Fruit fly (Drosophila melanogaster) ovary, adult (tissue): ENCODE results near the gene CG10841.

Experiments
- CG17801 ChIP-seq: fragments of 200-800 bp; optimal IDR thresholded peaks from 2 replicates; lab custom pipeline; 2019; ENCODE audit warnings: missing biosample characterization, mild to moderate bottlenecking, missing genetic modification characterization, moderate library complexity; ENCODE audit not compliant: partially characterized antibody

Gene CG10841

dm6 chr3R:13631642-13632041 is at the start of gene CG10841:
TSS of gene CG10841 (plus strand) at chr3R:13631942.
- TF ChIP-seq CG17801 (GFP tag; lab: Kevin White, UChicago), result no peak

DNA sequence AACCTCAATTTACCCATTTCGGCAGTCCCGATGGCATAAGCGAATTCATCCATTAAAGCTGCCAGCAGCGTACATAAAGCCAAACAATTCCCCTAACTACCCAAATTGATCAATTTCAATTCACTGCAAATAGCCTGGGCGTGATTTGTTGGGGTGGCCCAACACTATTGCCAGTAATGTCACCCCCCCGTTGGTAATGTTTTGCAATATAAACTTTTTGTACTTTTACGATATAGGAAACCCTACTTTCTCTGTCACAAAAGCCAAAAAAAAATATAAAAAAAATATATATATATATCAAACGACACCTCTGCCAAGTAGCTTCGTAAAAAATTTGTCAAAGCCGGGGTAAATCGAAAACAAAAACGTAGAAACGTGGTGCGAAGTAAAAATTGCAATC is 44.0 kb upstream of the CG10841 start, which contains the start of gene CG14370:
CG14370 (plus strand) TSS at position 301 of the 400 bp plus-strand sequence.
- TF ChIP-seq CG17801 (GFP tag; lab: Kevin White, UChicago), result no peak

- no peak for TF ChIP-seq CG17801 (GFP tag; lab: Kevin White, UChicago)
Observed at dm6 chr3R:13592557-13592956, 39.2 kb upstream of the CG10841 start, which contains the start of gene CG14369. TSS of gene CG14369 (minus strand) at chr3R:13592657.

dm6 chr3R:13596409-13596808 is 35.3 kb upstream of the CG10841 start:
- TF ChIP-seq CG17801 (GFP tag; lab: Kevin White, UChicago), result no peak

dm6 chr3R:13600539-13600938 is 31.2 kb upstream of the CG10841 start:
- TF ChIP-seq CG17801 (GFP tag; lab: Kevin White, UChicago), result no peak

DNA sequence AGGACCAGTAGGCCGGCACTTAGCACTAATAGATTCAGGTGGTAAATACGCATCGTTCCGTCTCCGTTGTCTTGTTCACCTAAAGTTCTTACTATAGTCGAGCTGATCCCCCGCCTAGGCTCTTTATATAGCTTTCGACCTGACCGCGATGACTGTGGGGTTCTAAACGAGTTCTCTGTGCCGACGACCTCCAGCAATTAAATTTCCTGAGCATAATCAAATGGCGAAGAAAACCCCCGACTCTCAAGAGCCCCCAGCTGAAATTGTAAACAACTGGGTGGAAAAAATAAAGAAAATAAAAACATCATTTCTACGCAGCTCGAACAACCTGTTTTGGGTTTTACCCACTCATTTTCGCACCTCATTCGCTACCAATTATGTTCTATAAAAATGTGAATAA is 22.6 kb upstream of the CG10841 start, which contains the start of gene CG9759:
CG9759 (minus strand) TSS at position 101 of the 400 bp plus-strand sequence.
- no peak for TF ChIP-seq CG17801 (GFP tag; lab: Kevin White, UChicago)

DNA sequence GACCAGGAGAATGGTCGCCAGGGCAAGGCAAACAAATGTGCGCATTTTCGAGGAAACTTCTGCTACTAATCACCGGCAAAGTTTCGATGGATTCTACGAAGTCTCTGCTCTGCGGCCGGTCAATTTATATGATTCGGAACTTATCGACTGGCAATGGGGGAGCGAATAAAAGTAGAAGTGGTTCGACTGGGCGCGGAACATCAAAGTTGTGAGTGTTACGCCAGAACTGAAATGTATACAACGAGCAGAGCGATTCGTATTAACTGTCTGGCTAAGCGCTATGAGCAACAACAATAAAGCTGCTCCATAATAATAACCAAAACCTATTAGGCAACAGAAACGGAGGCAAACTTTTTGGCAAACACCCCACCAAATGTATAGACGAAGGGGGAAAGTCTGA is 19.4 kb upstream of the CG10841 start, which contains the start of gene CG9757:
CG9757 (minus strand) TSS at position 101 of the 400 bp plus-strand sequence.
- no peak for TF ChIP-seq CG17801 (GFP tag; lab: Kevin White, UChicago)

- TF ChIP-seq CG17801 (GFP tag; lab: Kevin White, UChicago), result no peak
Observed at dm6 chr3R:13615007-13615406, 16.7 kb upstream of the CG10841 start.

- no peak for TF ChIP-seq CG17801 (GFP tag; lab: Kevin White, UChicago)
Observed at dm6 chr3R:13615617-13616016, 16.1 kb upstream of the CG10841 start, which contains the start of gene CG9269. TSS of gene CG9269 (plus strand) at chr3R:13615917.

DNA sequence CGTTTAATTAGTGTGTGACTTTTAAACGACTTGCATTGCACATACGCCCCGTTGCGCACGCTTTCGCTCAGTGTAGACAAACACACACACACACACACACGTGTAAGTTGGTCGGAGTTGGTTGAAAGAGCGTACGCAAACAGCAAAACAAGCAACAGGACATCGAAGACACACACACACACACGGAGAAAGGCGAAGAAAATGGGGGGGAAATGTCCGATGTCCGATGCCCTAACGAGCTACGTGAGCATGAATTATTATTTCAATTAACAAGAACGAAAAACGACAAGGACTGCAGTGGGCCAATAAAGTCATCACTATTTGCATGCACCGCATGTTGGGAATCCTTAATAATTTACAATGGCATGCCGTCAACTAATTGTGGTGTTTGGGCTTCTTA is 14.5 kb upstream of the CG10841 start:
- no peak for TF ChIP-seq CG17801 (GFP tag; lab: Kevin White, UChicago)

dm6 chr3R:13644778-13645660 is 13.3 kb downstream of the CG10841 start:
- TF ChIP-seq CG17801 (GFP tag; lab: Kevin White, UChicago), result peak; percentile 43

dm6 chr3R:13645874-13646370 is 14.2 kb downstream of the CG10841 start, which contains the start of gene sqd:
TSS of gene sqd (minus strand) at chr3R:13646304.
- peak; percentile 70 for TF ChIP-seq CG17801 (GFP tag; lab: Kevin White, UChicago)

DNA sequence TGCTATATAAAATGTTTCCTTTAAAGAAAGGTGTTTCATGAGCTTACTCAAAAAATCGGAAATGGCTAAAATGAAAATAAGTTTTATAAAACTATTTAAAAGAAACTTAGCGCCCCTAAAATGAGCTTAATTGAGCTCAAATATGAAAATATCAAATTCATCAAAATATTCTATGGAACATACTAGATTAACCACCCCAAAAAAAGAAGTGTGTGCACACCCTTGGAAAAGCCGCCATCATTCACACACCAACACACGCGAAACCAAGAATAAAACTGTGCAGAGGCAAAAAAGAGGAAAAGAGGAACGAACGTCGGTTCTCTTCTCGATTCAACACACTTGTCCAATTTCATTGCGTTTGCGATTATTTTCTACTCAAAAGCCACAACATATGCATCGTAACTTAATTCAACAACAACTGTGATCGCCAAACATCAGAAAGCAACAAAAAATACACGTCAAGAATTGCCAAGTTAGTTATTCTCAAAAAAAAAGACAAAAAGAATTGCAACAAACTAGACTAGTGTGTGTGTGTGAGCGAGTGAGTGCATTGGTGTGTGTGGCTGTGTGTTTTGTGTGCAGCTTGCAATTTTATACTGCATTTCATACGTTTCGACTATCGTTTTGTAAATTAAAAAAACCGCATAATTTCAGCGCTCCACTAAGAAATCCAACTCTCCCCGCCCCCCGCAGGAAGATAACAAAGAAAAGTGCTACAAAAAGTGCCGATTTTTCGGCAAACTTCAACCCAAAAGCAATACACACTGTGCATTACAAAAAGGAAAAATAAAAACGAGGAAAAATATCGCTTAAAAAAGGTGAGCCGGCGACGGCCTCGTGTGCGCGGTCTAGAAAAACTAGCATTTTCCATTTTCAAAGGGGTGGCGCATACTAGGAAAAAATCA is 15.2 kb downstream of the CG10841 start, which contains the start of gene rin:
rin (plus strand) TSS at position 276 of the 905 bp plus-strand sequence.
- peak; percentile 64 for TF ChIP-seq CG17801 (GFP tag; lab: Kevin White, UChicago)

- no peak for TF ChIP-seq CG17801 (GFP tag; lab: Kevin White, UChicago)
Observed at dm6 chr3R:13647734-13648541, 16.2 kb downstream of the CG10841 start.
